Worm (Caenorhabditis elegans) whole organism, L3 larva: Measurements from ENCODE around the gene srlf-3.

Experiments used
- R02D3.7 ChIP-seq: fragments of 150-350 bp; optimal IDR thresholded peaks from 2 replicates; lab custom pipeline; 2014; ENCODE audit warnings: missing biosample characterization, missing genetic modification characterization
- ZK546.5 ChIP-seq: sonication (generic microtip); optimal IDR thresholded peaks from 2 replicates; lab custom pipeline; 2017; ENCODE audit warnings: missing biosample characterization, missing genetic modification characterization
- ceh-16 ChIP-seq: sonication (generic microtip); optimal IDR thresholded peaks from 2 replicates; lab custom pipeline; 2017; ENCODE audit warnings: missing biosample characterization, missing genetic modification characterization
- ceh-28 ChIP-seq: fragments of 150-350 bp; optimal IDR thresholded peaks from 2 replicates; lab custom pipeline; 2014; ENCODE audit warnings: missing biosample characterization, missing genetic modification reagents, missing genetic modification characterization
- ceh-9 ChIP-seq: sonication (generic microtip); optimal IDR thresholded peaks from 2 replicates; lab custom pipeline; 2018; ENCODE audit warnings: missing biosample characterization, missing genetic modification characterization
- daf-12 ChIP-seq: fragments of 150-350 bp; optimal IDR thresholded peaks from 2 replicates; lab custom pipeline; 2014; ENCODE audit warnings: missing biosample characterization, missing genetic modification reagents, missing genetic modification characterization
- egl-5 ChIP-seq: fragments of 150-350 bp; optimal IDR thresholded peaks from 2 replicates; lab custom pipeline; 2017; ENCODE audit warnings: missing biosample characterization, missing genetic modification reagents, missing genetic modification characterization, inconsistent platforms
- elt-1 ChIP-seq: fragments of 150-350 bp; optimal IDR thresholded peaks from 2 replicates; lab custom pipeline; 2014; ENCODE audit warnings: missing biosample characterization, missing genetic modification characterization
- elt-2 ChIP-seq: sonication (generic microtip); optimal IDR thresholded peaks from 2 replicates; lab custom pipeline; 2016; ENCODE audit warnings: missing genetic modification reagents, mild to moderate bottlenecking, missing genetic modification characterization, missing compliant biosample characterization
- elt-3 ChIP-seq, 3 experiments: fragments of 150-350 bp in 1 of 3; sonication (generic microtip) in 2 of 3; optimal IDR thresholded peaks; 2 replicates in 2 of 3; 4 replicates in 1 of 3; lab custom pipeline; 2014 to 2017; ENCODE audit warnings: missing biosample characterization in 3 of 3, missing genetic modification characterization in 3 of 3
- eor-1 ChIP-seq, 2 experiments: fragments of 150-350 bp; optimal IDR thresholded peaks; 2 replicates each; lab custom pipeline; 2014 to 2018; ENCODE audit warnings: missing biosample characterization in 2 of 2, missing genetic modification characterization in 2 of 2
- fkh-2 ChIP-seq: fragments of 150-350 bp; optimal IDR thresholded peaks from 2 replicates; lab custom pipeline; 2014; ENCODE audit warnings: missing biosample characterization, missing genetic modification reagents, missing genetic modification characterization
- fos-1 ChIP-seq: fragments of 150-350 bp; optimal IDR thresholded peaks from 2 replicates; lab custom pipeline; 2014; ENCODE audit warnings: missing biosample characterization, missing genetic modification characterization
- hmg-11 ChIP-seq: sonication (generic microtip); optimal IDR thresholded peaks from 2 replicates; lab custom pipeline; 2016; ENCODE audit warnings: missing genetic modification characterization, missing compliant biosample characterization
- jun-1 ChIP-seq: fragments of 150-350 bp; optimal IDR thresholded peaks from 2 replicates; lab custom pipeline; 2014; ENCODE audit warnings: missing biosample characterization, missing genetic modification reagents, missing genetic modification characterization
- lin-15B ChIP-seq: fragments of 150-350 bp; optimal IDR thresholded peaks from 2 replicates; lab custom pipeline; 2014; ENCODE audit warnings: missing biosample characterization, missing genetic modification characterization
- lsy-12 ChIP-seq: sonication (generic microtip); optimal IDR thresholded peaks from 2 replicates; lab custom pipeline; 2016; ENCODE audit warnings: mild to moderate bottlenecking, missing genetic modification characterization, missing compliant biosample characterization
- mdl-1 ChIP-seq: fragments of 150-350 bp; optimal IDR thresholded peaks from 2 replicates; lab custom pipeline; 2014; ENCODE audit warnings: missing biosample characterization, missing genetic modification characterization
- nfya-1 ChIP-seq: sonication (generic microtip); optimal IDR thresholded peaks from 2 replicates; lab custom pipeline; 2017; ENCODE audit warnings: missing genetic modification characterization, mild to moderate bottlenecking, missing compliant biosample characterization, antibody characterized with exemption, moderate library complexity; ENCODE audit not compliant: insufficient read depth
- nhr-11 ChIP-seq: fragments of 150-350 bp; optimal IDR thresholded peaks from 2 replicates; lab custom pipeline; 2014; ENCODE audit warnings: missing biosample characterization, missing genetic modification characterization
- nhr-23 ChIP-seq: fragments of 150-350 bp; optimal IDR thresholded peaks from 2 replicates; lab custom pipeline; 2014; ENCODE audit warnings: missing biosample characterization, missing genetic modification reagents, missing genetic modification characterization
- nhr-25 ChIP-seq: sonication (generic microtip); optimal IDR thresholded peaks from 2 replicates; lab custom pipeline; 2017; ENCODE audit warnings: missing biosample characterization, missing genetic modification characterization
- nhr-43 ChIP-seq: sonication (generic microtip); optimal IDR thresholded peaks from 2 replicates; lab custom pipeline; 2016; ENCODE audit warnings: mild to moderate bottlenecking, missing genetic modification characterization, missing compliant biosample characterization; ENCODE audit not compliant: poor library complexity, severe bottlenecking
- nhr-67 ChIP-seq: fragments of 150-350 bp; optimal IDR thresholded peaks from 2 replicates; lab custom pipeline; 2014; ENCODE audit warnings: missing biosample characterization, missing genetic modification characterization
- nhr-76 ChIP-seq: fragments of 150-350 bp; sonication (generic microtip); optimal IDR thresholded peaks from 5 replicates; lab custom pipeline; 2014; ENCODE audit warnings: missing biosample characterization, missing genetic modification characterization
- pha-4 ChIP-seq: fragments of 150-350 bp; optimal IDR thresholded peaks from 2 replicates; lab custom pipeline; 2014; ENCODE audit warnings: missing biosample characterization, missing genetic modification reagents, missing genetic modification characterization
- pqm-1 ChIP-seq: fragments of 150-350 bp; optimal IDR thresholded peaks from 2 replicates; lab custom pipeline; 2017; ENCODE audit warnings: missing biosample characterization, missing genetic modification characterization, inconsistent platforms
- sea-2 ChIP-seq: fragments of 150-350 bp; sonication (generic microtip); optimal IDR thresholded peaks from 4 replicates; lab custom pipeline; 2014; ENCODE audit warnings: missing biosample characterization, missing genetic modification reagents, missing genetic modification characterization
- snpc-4 ChIP-seq: fragments of 150-350 bp; optimal IDR thresholded peaks from 2 replicates; lab custom pipeline; 2014; ENCODE audit warnings: missing biosample characterization, missing genetic modification characterization
- tbx-2 ChIP-seq: sonication (generic microtip); optimal IDR thresholded peaks from 2 replicates; lab custom pipeline; 2016; ENCODE audit warnings: mild to moderate bottlenecking, missing genetic modification characterization, missing compliant biosample characterization
- zag-1 ChIP-seq: fragments of 150-350 bp; optimal IDR thresholded peaks from 2 replicates; lab custom pipeline; 2014; ENCODE audit warnings: missing biosample characterization, missing genetic modification characterization

The srlf-3 gene

ce11 chrIV:8464187-8464586 lies 23.1 kb upstream of the srlf-3 start:
- no peak for TF ChIP-seq mdl-1
- TF ChIP-seq ceh-28 (tag; lab: Kevin White, UChicago) = no peak
- no peak for TF ChIP-seq pha-4 (tag; lab: Kevin White, UChicago)
- TF ChIP-seq ceh-16 = no peak
- TF ChIP-seq R02D3.7 (tag; lab: Kevin White, UChicago) = no peak
- no peak for TF ChIP-seq zag-1 (tag; lab: Kevin White, UChicago)
- no peak for TF ChIP-seq hmg-11 (tag; lab: Kevin White, UChicago)
- TF ChIP-seq lin-15B = no peak
- no peak for TF ChIP-seq nhr-76
- no peak for TF ChIP-seq ceh-9 (tag; lab: Kevin White, UChicago)
- TF ChIP-seq snpc-4 = no peak
- TF ChIP-seq egl-5 (tag; lab: Kevin White, UChicago) = no peak

ce11 chrIV:8472493-8472892 lies 14.8 kb upstream of the srlf-3 start, which contains the start of gene oat-1:
TSS of gene oat-1 (minus strand) at chrIV:8472593.
- no peak for TF ChIP-seq nhr-43 (tag; lab: Kevin White, UChicago)

ce11 chrIV:8473756-8474155 lies 13.5 kb upstream of the srlf-3 start, which contains the start of gene C28C12.11:
TSS of gene C28C12.11 (plus strand) at chrIV:8474056.
- TF ChIP-seq nhr-43 (tag; lab: Kevin White, UChicago) = no peak
- TF ChIP-seq nhr-23 (tag; lab: Kevin White, UChicago) = no peak
- TF ChIP-seq daf-12 (tag; lab: Kevin White, UChicago) = no peak

- TF ChIP-seq ceh-9 (tag; lab: Kevin White, UChicago) (no peak), nhr-76 (no peak), fos-1 (no peak), elt-1 (no peak), egl-5 (tag; lab: Kevin White, UChicago) (no peak), elt-2 (tag; lab: Kevin White, UChicago) (peak; percentile 82), lin-15B (no peak), mdl-1 (no peak), pqm-1 (tag; lab: Kevin White, UChicago) (peak; percentile 63), elt-3 (tag; optimal IDR thresholded peaks at IDR 0.05; lab: Kevin White, UChicago) (no peak), sea-2 (GFP tag; lab: Kevin White, UChicago) (no peak), eor-1 (tag; optimal IDR thresholded peaks at IDR 0.05; lab: Kevin White, UChicago) (no peak), snpc-4 (peak; percentile 22), ceh-16 (no peak)
Observed at ce11 chrIV:8475030-8475679, 12.1 kb upstream of the srlf-3 start.

ce11 chrIV:8476166-8476565 lies 11.1 kb upstream of the srlf-3 start:
- TF ChIP-seq nhr-67 (tag; lab: Kevin White, UChicago) (no peak), fkh-2 (tag; lab: Kevin White, UChicago) (no peak), ZK546.5 (tag; lab: Kevin White, UChicago) (no peak)

- TF ChIP-seq jun-1 (tag; lab: Kevin White, UChicago) = no peak
- no peak for TF ChIP-seq nhr-23 (tag; lab: Kevin White, UChicago)
- no peak for TF ChIP-seq zag-1 (tag; lab: Kevin White, UChicago)
- no peak for TF ChIP-seq fos-1
- no peak for TF ChIP-seq fkh-2 (tag; lab: Kevin White, UChicago)
- TF ChIP-seq nfya-1 = no peak
- TF ChIP-seq ceh-28 (tag; lab: Kevin White, UChicago) = no peak
- no peak for TF ChIP-seq nhr-11
- no peak for TF ChIP-seq nhr-43 (tag; lab: Kevin White, UChicago)
- TF ChIP-seq mdl-1 = no peak
- TF ChIP-seq lsy-12 = no peak
- TF ChIP-seq hmg-11 (tag; lab: Kevin White, UChicago) = no peak
- no peak for TF ChIP-seq tbx-2 (tag; lab: Kevin White, UChicago)
- no peak for TF ChIP-seq nhr-25 (tag; lab: Kevin White, UChicago)
- TF ChIP-seq, all 47 proteins: peak for 0
Observed at ce11 chrIV:8476880-8477279, 10.4 kb upstream of the srlf-3 start, which contains the start of gene spp-10. TSS of gene spp-10 (plus strand) at chrIV:8477180.
